Fruit fly (Drosophila melanogaster) whole organism, pupa: ENCODE data around the gene Muc68Ca.
A peak's percentile ranks its signal among the peaks of the same experiment; 100 is the strongest.

Experiments
- CG10348 ChIP-seq: fragments of 200-800 bp; sonication (Bioruptor generic); IDR thresholded peaks from 2 replicates; pipeline ENCODE4 v1.3.6; 2022; ENCODE audit warnings: missing biosample characterization, missing genetic modification characterization
- CG12605 ChIP-seq: fragments of 200-800 bp; sonication (Bioruptor generic); IDR thresholded peaks from 2 replicates; pipeline ENCODE4 v1.3.6; 2022; ENCODE audit warnings: missing biosample characterization, missing genetic modification characterization
- CG13204 ChIP-seq: fragments of 200-800 bp; sonication (Bioruptor generic); optimal IDR thresholded peaks from 2 replicates; lab custom pipeline; 2018; ENCODE audit warnings: missing biosample characterization, mild to moderate bottlenecking, missing genetic modification characterization, moderate library complexity
- CG14655 ChIP-seq: fragments of 200-800 bp; sonication (Bioruptor generic); optimal IDR thresholded peaks from 3 replicates; lab custom pipeline; 2017; ENCODE audit warnings: mild to moderate bottlenecking, missing biosample characterization, missing genetic modification reagents, missing genetic modification characterization
- CG15710 ChIP-seq: fragments of 200-800 bp; sonication (Bioruptor generic); optimal IDR thresholded peaks from 2 replicates; lab custom pipeline; 2018; ENCODE audit warnings: missing biosample characterization, mild to moderate bottlenecking, missing genetic modification characterization, moderate library complexity
- CG17806 ChIP-seq: fragments of 200-800 bp; sonication (Bioruptor generic); optimal IDR thresholded peaks from 2 replicates; lab custom pipeline; 2018; ENCODE audit warnings: missing biosample characterization, mild to moderate bottlenecking, missing genetic modification characterization, moderate library complexity
- CG32121 ChIP-seq: fragments of 200-800 bp; sonication (Bioruptor generic); IDR thresholded peaks from 2 replicates; pipeline ENCODE4 v1.3.6; 2022; ENCODE audit warnings: missing biosample characterization, missing genetic modification characterization
- CG34367 ChIP-seq: fragments of 200-800 bp; sonication (Bioruptor generic); optimal IDR thresholded peaks from 2 replicates; lab custom pipeline; 2018; ENCODE audit warnings: missing biosample characterization, mild to moderate bottlenecking, missing genetic modification characterization
- CG4496 ChIP-seq: fragments of 200-800 bp; sonication (Bioruptor generic); IDR thresholded peaks from 3 replicates; pipeline ENCODE4 v1.3.6; 2022; ENCODE audit warnings: missing biosample characterization, missing genetic modification characterization
- CG8159 ChIP-seq: fragments of 200-800 bp; sonication (Bioruptor generic); optimal IDR thresholded peaks from 3 replicates; lab custom pipeline; 2018; ENCODE audit warnings: missing biosample characterization, mild to moderate bottlenecking, missing genetic modification characterization, moderate library complexity
- CG8301 ChIP-seq: fragments of 200-800 bp; sonication (Bioruptor generic); optimal IDR thresholded peaks from 2 replicates; lab custom pipeline; 2018; ENCODE audit warnings: missing biosample characterization, mild to moderate bottlenecking, missing genetic modification characterization
- CG9948 ChIP-seq: fragments of 200-800 bp; sonication (Bioruptor generic); optimal IDR thresholded peaks from 2 replicates; lab custom pipeline; 2018; ENCODE audit warnings: missing biosample characterization, mild to moderate bottlenecking, missing genetic modification characterization, moderate library complexity
- D1 ChIP-seq: fragments of 200-800 bp; sonication (Bioruptor generic); optimal IDR thresholded peaks from 2 replicates; lab custom pipeline; 2018; ENCODE audit warnings: missing biosample characterization, mild to moderate bottlenecking, missing genetic modification characterization, moderate library complexity
- EcR ChIP-seq: fragments of 200-800 bp; sonication (Bioruptor generic); optimal IDR thresholded peaks from 3 replicates; lab custom pipeline; 2019; ENCODE audit warnings: missing biosample characterization, missing genetic modification characterization, mild to moderate bottlenecking, moderate library complexity, missing genetic modification reagents
- Ets98B ChIP-seq: fragments of 200-800 bp; sonication (Bioruptor generic); IDR thresholded peaks from 2 replicates; pipeline ENCODE4 v1.3.6; 2022; ENCODE audit warnings: missing biosample characterization, missing genetic modification characterization
- Pif1A ChIP-seq: fragments of 200-800 bp; sonication (Bioruptor generic); optimal IDR thresholded peaks from 3 replicates; lab custom pipeline; 2016; ENCODE audit warnings: missing biosample characterization, missing genetic modification characterization
- Pif1B ChIP-seq: fragments of 200-800 bp; sonication (Bioruptor generic); optimal IDR thresholded peaks from 3 replicates; lab custom pipeline; 2016; ENCODE audit warnings: missing biosample characterization, missing genetic modification characterization
- Snoo ChIP-seq: fragments of 200-800 bp; sonication (Bioruptor generic); optimal IDR thresholded peaks from 3 replicates; lab custom pipeline; 2017; ENCODE audit warnings: missing biosample characterization, mild to moderate bottlenecking, missing genetic modification characterization, inconsistent platforms
- fd96Ca ChIP-seq: fragments of 200-800 bp; sonication (Bioruptor generic); IDR thresholded peaks from 3 replicates; pipeline ENCODE4 v1.3.6; 2022; ENCODE audit warnings: missing biosample characterization, missing genetic modification characterization
- gl ChIP-seq: fragments of 200-800 bp; sonication (Bioruptor generic); optimal IDR thresholded peaks from 2 replicates; lab custom pipeline; 2018; ENCODE audit warnings: missing biosample characterization, mild to moderate bottlenecking, missing genetic modification characterization
- rn ChIP-seq: fragments of 200-800 bp; sonication (Bioruptor generic); IDR thresholded peaks from 2 replicates; pipeline ENCODE4 v1.3.6; 2022; ENCODE audit warnings: missing biosample characterization, missing genetic modification characterization

Gene Muc68Ca

DNA sequence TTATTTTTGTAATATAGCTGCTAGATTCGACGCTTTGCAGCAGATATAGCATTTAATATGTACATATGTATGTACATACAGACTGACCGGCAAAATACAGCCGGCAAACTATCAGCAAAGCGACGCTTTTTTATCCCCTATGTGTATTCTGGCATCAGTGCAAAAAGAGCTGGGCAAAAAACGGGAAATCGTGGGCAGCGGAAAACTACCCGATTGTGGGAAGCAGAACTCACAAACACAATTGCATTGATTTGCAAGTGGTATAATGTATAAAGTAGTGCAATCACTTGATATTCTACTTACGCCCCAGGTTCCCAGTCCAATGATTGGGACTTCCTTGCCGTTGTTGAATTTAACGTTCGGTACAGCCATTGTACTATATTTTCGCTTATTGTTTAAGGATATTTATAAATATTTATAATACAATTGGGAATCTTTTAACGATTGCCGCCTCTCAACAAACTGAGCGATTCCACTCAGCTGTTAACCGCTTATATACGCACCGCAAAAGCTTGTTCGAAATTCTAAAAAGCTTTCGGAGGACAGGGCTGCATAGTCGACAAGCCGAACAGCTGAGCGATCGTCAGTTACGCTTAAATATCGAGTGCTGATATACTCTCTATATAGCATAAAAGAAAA lies 3.5 kb upstream of the Muc68Ca start:
- TF ChIP-seq Snoo (tag; lab: Kevin White, UChicago) (peak; percentile 1), CG8159 (tag; lab: Kevin White, UChicago) (no peak), CG17806 (no peak), CG9948 (tag; lab: Kevin White, UChicago) (no peak), CG13204 (GFP tag; lab: Kevin White, UChicago) (no peak), fd96Ca (GFP tag; lab: Robert Waterston, UW) (no peak), Pif1A (GFP tag; lab: Kevin White, UChicago) (peak; percentile 15), gl (no peak), CG10348 (GFP tag; lab: Robert Waterston, UW) (no peak), CG34367 (tag; lab: Kevin White, UChicago) (no peak), CG32121 (GFP tag; lab: Robert Waterston, UW) (no peak), EcR (GFP tag; lab: Kevin White, UChicago) (peak; percentile 44), D1 (no peak), CG8301 (tag; lab: Kevin White, UChicago) (no peak), CG4496 (GFP tag; lab: Robert Waterston, UW) (peak; percentile 58; the same call in 1 of the 3 replicates), CG15710 (tag; lab: Kevin White, UChicago) (peak; percentile 8), CG12605 (GFP tag; lab: Robert Waterston, UW) (no peak), Ets98B (GFP tag; lab: Robert Waterston, UW) (peak; percentile 34; the same call in 1 of the 2 replicates), rn (GFP tag; lab: Robert Waterston, UW) (no peak), Pif1B (GFP tag; lab: Kevin White, UChicago) (peak; percentile 36), CG14655 (GFP tag; lab: Kevin White, UChicago) (no peak)

DNA sequence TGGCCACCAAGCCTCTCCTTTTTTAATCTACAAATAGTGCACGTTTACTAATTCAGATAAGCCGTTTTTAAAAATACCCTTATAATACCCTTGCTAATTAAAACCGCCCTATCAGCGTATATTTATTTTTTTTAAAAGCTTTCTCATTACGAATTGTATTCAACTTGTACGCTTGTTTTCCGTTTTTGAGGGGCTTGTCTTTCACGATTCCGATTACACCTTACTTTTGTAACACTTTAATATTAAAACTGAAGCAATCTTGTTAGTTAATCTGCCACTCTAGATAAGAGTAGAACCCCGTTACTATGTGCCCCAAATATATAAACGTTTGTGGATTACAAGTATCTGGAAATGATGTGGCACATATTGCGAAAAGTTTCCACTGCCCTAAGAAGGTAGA lies 2.8 kb upstream of the Muc68Ca start:
- TF ChIP-seq D1 (no peak), CG14655 (GFP tag; lab: Kevin White, UChicago) (no peak), CG8159 (tag; lab: Kevin White, UChicago) (no peak), Pif1B (GFP tag; lab: Kevin White, UChicago) (no peak), CG17806 (no peak), CG32121 (GFP tag; lab: Robert Waterston, UW) (no peak), gl (no peak), CG8301 (tag; lab: Kevin White, UChicago) (no peak), Ets98B (GFP tag; lab: Robert Waterston, UW) (no peak), fd96Ca (GFP tag; lab: Robert Waterston, UW) (no peak), rn (GFP tag; lab: Robert Waterston, UW) (no peak), CG4496 (GFP tag; lab: Robert Waterston, UW) (no peak), CG13204 (GFP tag; lab: Kevin White, UChicago) (no peak), CG10348 (GFP tag; lab: Robert Waterston, UW) (no peak)

DNA sequence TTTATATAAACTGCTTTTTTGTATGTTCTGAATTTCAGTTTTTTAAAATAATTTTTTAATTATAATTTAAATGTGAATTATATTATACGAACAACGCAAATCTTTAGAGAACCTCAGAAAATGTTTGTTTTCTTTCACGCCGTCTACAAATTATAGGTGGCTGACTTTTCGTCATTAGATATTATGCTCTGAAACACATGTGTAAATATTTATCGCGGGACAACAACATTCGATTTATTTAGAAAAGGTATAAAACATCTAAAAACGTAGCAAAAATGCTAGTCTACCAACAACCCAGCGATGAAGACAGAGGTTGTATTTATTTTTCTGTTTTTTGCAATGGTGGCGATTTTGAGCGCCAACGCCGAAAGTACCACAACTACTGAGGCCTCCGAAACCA lies 10.1 kb downstream of the Muc68Ca start, which contains the start of gene CG42832:
Gene CG42832, plus strand, starts transcription at position 301 of the 400 bp plus-strand sequence.
- TF ChIP-seq CG13204 (GFP tag; lab: Kevin White, UChicago) (no peak), CG32121 (GFP tag; lab: Robert Waterston, UW) (no peak), Pif1A (GFP tag; lab: Kevin White, UChicago) (no peak), CG34367 (tag; lab: Kevin White, UChicago) (no peak)
- TF ChIP-seq, all 21 proteins: peak for 0

DNA sequence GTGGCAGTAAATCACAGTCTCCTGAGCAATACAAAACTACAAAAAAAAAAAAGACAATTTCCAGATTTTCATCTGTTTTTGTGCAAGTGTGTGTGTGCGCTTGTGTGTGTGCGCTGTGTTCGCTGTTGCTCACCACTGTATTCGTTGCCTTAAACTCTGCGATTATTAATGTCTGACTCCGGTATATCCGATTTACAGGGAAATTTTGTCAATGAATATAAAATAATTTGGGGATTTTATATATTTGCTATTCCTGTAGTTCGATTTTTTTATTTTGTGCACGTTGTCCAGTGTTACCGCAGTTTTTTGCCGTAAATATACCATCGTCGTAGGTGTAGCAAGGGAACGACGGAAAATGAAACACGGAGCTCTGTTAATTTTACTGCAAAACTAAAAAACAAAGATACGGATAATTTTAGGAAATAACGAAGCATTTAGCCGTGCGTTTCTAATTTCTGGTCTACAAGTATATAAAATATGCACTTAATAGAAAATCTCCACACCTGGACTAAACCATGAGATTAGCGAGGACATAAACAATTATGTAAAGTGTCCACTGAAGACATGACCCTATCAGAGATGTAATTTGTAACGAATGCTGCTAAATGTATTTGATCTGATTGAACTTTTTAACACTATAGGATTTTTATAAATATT lies 10.6 kb downstream of the Muc68Ca start, which contains the start of gene Duba:
Gene Duba, minus strand, starts transcription at position 313 of the 657 bp plus-strand sequence.
- TF ChIP-seq Ets98B (GFP tag; lab: Robert Waterston, UW) (no peak), CG17806 (no peak), CG15710 (tag; lab: Kevin White, UChicago) (peak; percentile 9), Pif1B (GFP tag; lab: Kevin White, UChicago) (no peak), CG32121 (GFP tag; lab: Robert Waterston, UW) (no peak), Pif1A (GFP tag; lab: Kevin White, UChicago) (no peak), CG10348 (GFP tag; lab: Robert Waterston, UW) (no peak), CG14655 (GFP tag; lab: Kevin White, UChicago) (no peak), CG34367 (tag; lab: Kevin White, UChicago) (no peak), CG13204 (GFP tag; lab: Kevin White, UChicago) (no peak), CG8301 (tag; lab: Kevin White, UChicago) (no peak), D1 (peak; percentile 18)

DNA sequence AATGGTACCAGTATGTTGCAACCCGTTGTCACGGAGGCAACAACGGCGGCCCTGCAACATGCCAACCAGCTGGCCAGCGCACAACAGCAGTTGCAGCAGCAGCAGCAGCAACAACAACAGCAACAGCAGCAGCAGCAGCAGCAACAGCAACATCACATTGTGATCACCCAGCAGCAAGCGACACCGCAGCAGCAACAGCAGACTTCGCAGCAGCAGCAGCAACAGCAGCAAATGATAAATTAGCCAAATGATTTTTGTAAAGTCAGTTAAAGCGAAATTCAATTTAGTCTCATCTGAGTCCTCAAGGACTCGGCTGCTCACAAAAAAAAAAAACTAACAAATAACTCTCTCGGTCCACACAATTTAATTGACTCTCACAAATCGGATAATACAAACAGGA lies 15.7 kb downstream of the Muc68Ca start:
- TF ChIP-seq CG8159 (tag; lab: Kevin White, UChicago) (no peak), Ets98B (GFP tag; lab: Robert Waterston, UW) (no peak), CG17806 (no peak), Pif1B (GFP tag; lab: Kevin White, UChicago) (no peak), gl (no peak), CG34367 (tag; lab: Kevin White, UChicago) (no peak), Pif1A (GFP tag; lab: Kevin White, UChicago) (no peak), CG13204 (GFP tag; lab: Kevin White, UChicago) (no peak), CG12605 (GFP tag; lab: Robert Waterston, UW) (no peak), EcR (GFP tag; lab: Kevin White, UChicago) (no peak), CG14655 (GFP tag; lab: Kevin White, UChicago) (no peak), rn (GFP tag; lab: Robert Waterston, UW) (no peak)
